Fruit fly (Drosophila melanogaster) whole organism, embryonic: ENCODE measurements around the gene Fpgs1.

Source experiments
- Asciz ChIP-seq: fragments of 200-800 bp; sonication (Bioruptor generic); optimal IDR thresholded peaks from 2 replicates; lab custom pipeline; 2017; ENCODE audit warnings: missing biosample characterization, mild to moderate bottlenecking, missing genetic modification characterization, missing genetic modification reagents
- Atf6 ChIP-seq: fragments of 200-800 bp; sonication (Bioruptor generic); IDR thresholded peaks from 2 replicates; pipeline ENCODE4 v1.3.6; 2022; ENCODE audit warnings: missing biosample characterization, missing genetic modification characterization
- BtbVII ChIP-seq: fragments of 200-800 bp; sonication (Bioruptor generic); optimal IDR thresholded peaks from 3 replicates; lab custom pipeline; 2017; ENCODE audit warnings: missing biosample characterization, mild to moderate bottlenecking, missing genetic modification characterization
- CG10431 ChIP-seq: fragments of 200-800 bp; sonication (Bioruptor generic); optimal IDR thresholded peaks from 3 replicates; lab custom pipeline; 2018; ENCODE audit warnings: missing biosample characterization, mild to moderate bottlenecking, missing genetic modification characterization
- CG10462 ChIP-seq: fragments of 200-800 bp; sonication (Bioruptor generic); optimal IDR thresholded peaks from 2 replicates; lab custom pipeline; 2016; ENCODE audit warnings: missing biosample characterization, missing genetic modification characterization
- CG10959 ChIP-seq: fragments of 200-800 bp; sonication (Bioruptor generic); IDR thresholded peaks from 2 replicates; pipeline ENCODE4 v1.3.6; 2022; ENCODE audit warnings: missing biosample characterization, missing genetic modification characterization
- CG10979 ChIP-seq: fragments of 200-800 bp; sonication (Bioruptor generic); optimal IDR thresholded peaks from 2 replicates; lab custom pipeline; 2018; ENCODE audit warnings: missing biosample characterization, mild to moderate bottlenecking, missing genetic modification characterization, moderate library complexity
- CG11247 ChIP-seq: fragments of 200-800 bp; sonication (Bioruptor generic); IDR thresholded peaks from 2 replicates; pipeline ENCODE4 v1.3.6; 2022; ENCODE audit warnings: missing biosample characterization, missing genetic modification characterization
- CG12155 ChIP-seq: fragments of 200-800 bp; sonication (Bioruptor generic); optimal IDR thresholded peaks from 3 replicates; lab custom pipeline; 2016; ENCODE audit warnings: missing biosample characterization, missing genetic modification characterization
- CG12299 ChIP-seq: fragments of 200-800 bp; sonication (Bioruptor generic); optimal IDR thresholded peaks from 2 replicates; lab custom pipeline; 2018; ENCODE audit warnings: missing biosample characterization, mild to moderate bottlenecking, missing genetic modification characterization
- CG14050 ChIP-seq: fragments of 200-800 bp; sonication (Bioruptor generic); IDR thresholded peaks from 3 replicates; pipeline ENCODE4 v1.3.6; 2022; ENCODE audit warnings: missing biosample characterization, missing genetic modification characterization
- CG15479 ChIP-seq: fragments of 200-800 bp; sonication (Bioruptor generic); optimal IDR thresholded peaks from 3 replicates; lab custom pipeline; 2019; ENCODE audit warnings: missing biosample characterization, mild to moderate bottlenecking, missing genetic modification characterization, moderate library complexity
- CG1602 ChIP-seq: fragments of 200-800 bp; sonication (Bioruptor generic); optimal IDR thresholded peaks from 3 replicates; lab custom pipeline; 2016; ENCODE audit warnings: missing biosample characterization, missing genetic modification characterization
- CG31224 ChIP-seq: fragments of 200-800 bp; sonication (Bioruptor generic); IDR thresholded peaks from 2 replicates; pipeline ENCODE4 v1.3.6; 2022; ENCODE audit warnings: missing biosample characterization, missing genetic modification characterization
- CG31441 ChIP-seq: fragments of 200-800 bp; sonication (Bioruptor generic); IDR thresholded peaks from 2 replicates; pipeline ENCODE4 v1.3.6; 2022; ENCODE audit warnings: missing biosample characterization, missing genetic modification characterization
- CG32772 ChIP-seq: fragments of 200-800 bp; sonication (Bioruptor generic); IDR thresholded peaks from 2 replicates; pipeline ENCODE4 v1.3.6; 2022; ENCODE audit warnings: missing biosample characterization, missing genetic modification characterization
- CG3407 ChIP-seq: fragments of 200-800 bp; sonication (Bioruptor generic); optimal IDR thresholded peaks from 2 replicates; lab custom pipeline; 2018; ENCODE audit warnings: missing biosample characterization, mild to moderate bottlenecking, missing genetic modification characterization
- CG5180 ChIP-seq: fragments of 200-800 bp; sonication (Bioruptor generic); optimal IDR thresholded peaks from 3 replicates; lab custom pipeline; 2017; ENCODE audit warnings: missing biosample characterization, missing genetic modification characterization, mild to moderate bottlenecking, moderate library complexity, missing genetic modification reagents
- CG6654 ChIP-seq: fragments of 200-800 bp; sonication (Bioruptor generic); optimal IDR thresholded peaks from 2 replicates; lab custom pipeline; 2017; ENCODE audit warnings: missing biosample characterization, mild to moderate bottlenecking, missing genetic modification characterization
- CG6689 ChIP-seq: fragments of 200-800 bp; sonication (Bioruptor generic); IDR thresholded peaks from 2 replicates; pipeline ENCODE4 v1.3.6; 2022; ENCODE audit warnings: missing biosample characterization, missing genetic modification characterization
- CG7372 ChIP-seq: fragments of 200-800 bp; sonication (Bioruptor generic); IDR thresholded peaks from 2 replicates; pipeline ENCODE4 v1.3.6; 2022; ENCODE audit warnings: missing biosample characterization, missing genetic modification characterization
- CG7556 ChIP-seq: fragments of 200-800 bp; sonication (Bioruptor generic); optimal IDR thresholded peaks from 2 replicates; lab custom pipeline; 2017; ENCODE audit warnings: missing biosample characterization, mild to moderate bottlenecking, missing genetic modification characterization
- CG7786 ChIP-seq: fragments of 200-800 bp; sonication (Bioruptor generic); optimal IDR thresholded peaks from 2 replicates; lab custom pipeline; 2016; ENCODE audit warnings: missing biosample characterization, missing genetic modification characterization
- CG8359 ChIP-seq: fragments of 200-800 bp; sonication (Bioruptor generic); optimal IDR thresholded peaks from 2 replicates; lab custom pipeline; 2017; ENCODE audit warnings: missing biosample characterization, mild to moderate bottlenecking, missing genetic modification characterization, borderline replicate concordance
- CoRest ChIP-seq: fragments of 200-800 bp; sonication (Bioruptor generic); optimal IDR thresholded peaks from 3 replicates; lab custom pipeline; 2018; ENCODE audit warnings: missing biosample characterization, mild to moderate bottlenecking, missing genetic modification characterization, moderate library complexity
- D19A ChIP-seq: fragments of 200-800 bp; optimal IDR thresholded peaks from 3 replicates; lab custom pipeline; 2019; ENCODE audit warnings: missing biosample characterization, mild to moderate bottlenecking, missing genetic modification characterization, moderate library complexity
- Dfd ChIP-seq, 2 experiments: fragments of >200 bp; optimal IDR thresholded peaks; 2 replicates each; lab custom pipeline; 2017; ENCODE audit warnings: missing biosample characterization in 2 of 2, missing genetic modification characterization in 2 of 2
- Doc2 ChIP-seq: fragments of 200-800 bp; sonication (Bioruptor generic); IDR thresholded peaks from 2 replicates; pipeline ENCODE4 v1.3.6; 2022; ENCODE audit warnings: missing biosample characterization, missing genetic modification characterization
- Hand ChIP-seq: fragments of 200-800 bp; sonication (Bioruptor generic); optimal IDR thresholded peaks from 2 replicates; lab custom pipeline; 2017; ENCODE audit warnings: mild to moderate bottlenecking, missing biosample characterization, missing genetic modification reagents, missing genetic modification characterization
- Hmr ChIP-seq: fragments of 200-800 bp; sonication (Bioruptor generic); optimal IDR thresholded peaks from 3 replicates; lab custom pipeline; 2017; ENCODE audit warnings: mild to moderate bottlenecking, missing biosample characterization, missing genetic modification reagents, missing genetic modification characterization
- Meics ChIP-seq: fragments of 200-800 bp; sonication (Bioruptor generic); optimal IDR thresholded peaks from 2 replicates; lab custom pipeline; 2017; ENCODE audit warnings: missing biosample characterization, mild to moderate bottlenecking, missing genetic modification characterization
- Oaz ChIP-seq: fragments of 200-800 bp; sonication (Bioruptor generic); IDR thresholded peaks from 2 replicates; pipeline ENCODE4 v1.3.6; 2022; ENCODE audit warnings: missing biosample characterization, missing genetic modification characterization
- Six4 ChIP-seq: fragments of 200-800 bp; sonication (Bioruptor generic); optimal IDR thresholded peaks from 2 replicates; lab custom pipeline; 2016; ENCODE audit warnings: missing biosample characterization, missing genetic modification characterization
- Vsx1 ChIP-seq: fragments of 200-800 bp; sonication (Bioruptor generic); optimal IDR thresholded peaks from 2 replicates; lab custom pipeline; 2017; ENCODE audit warnings: missing biosample characterization, mild to moderate bottlenecking, missing genetic modification characterization, missing genetic modification reagents
- amos ChIP-seq: fragments of 200-800 bp; sonication (Bioruptor generic); IDR thresholded peaks from 2 replicates; pipeline ENCODE4 v1.3.6; 2022; ENCODE audit warnings: missing biosample characterization, missing genetic modification characterization; ENCODE audit not compliant: partially characterized antibody
- chn ChIP-seq: fragments of 200-800 bp; sonication (Bioruptor generic); optimal IDR thresholded peaks from 2 replicates; lab custom pipeline; 2016; ENCODE audit warnings: missing biosample characterization, missing genetic modification characterization
- dan ChIP-seq: fragments of 200-800 bp; sonication (Bioruptor generic); IDR thresholded peaks from 2 replicates; pipeline ENCODE4 v1.3.6; 2022; ENCODE audit warnings: missing biosample characterization, missing genetic modification characterization
- dimm ChIP-seq: fragments of 200-800 bp; sonication (Bioruptor generic); IDR thresholded peaks from 2 replicates; pipeline ENCODE4 v1.3.6; 2022; ENCODE audit warnings: missing biosample characterization, missing genetic modification characterization
- fd3F ChIP-seq: fragments of 200-800 bp; sonication (Bioruptor generic); optimal IDR thresholded peaks from 2 replicates; lab custom pipeline; 2018; ENCODE audit warnings: missing biosample characterization, mild to moderate bottlenecking, missing genetic modification characterization, moderate library complexity
- gce ChIP-seq: fragments of 200-800 bp; sonication (Bioruptor generic); IDR thresholded peaks from 3 replicates; pipeline ENCODE4 v1.3.6; 2022; ENCODE audit warnings: missing biosample characterization, missing genetic modification characterization
- hbn ChIP-seq: fragments of 200-800 bp; sonication (Bioruptor generic); IDR thresholded peaks from 2 replicates; pipeline ENCODE4 v1.3.6; 2022; ENCODE audit warnings: missing biosample characterization, missing genetic modification characterization; ENCODE audit not compliant: partially characterized antibody
- jing ChIP-seq: fragments of 200-800 bp; sonication (Bioruptor generic); optimal IDR thresholded peaks from 2 replicates; lab custom pipeline; 2018; ENCODE audit warnings: missing biosample characterization, mild to moderate bottlenecking, missing genetic modification characterization
- ken ChIP-seq: fragments of 200-800 bp; sonication (Bioruptor generic); IDR thresholded peaks from 3 replicates; pipeline ENCODE4 v1.3.6; 2022; ENCODE audit warnings: missing biosample characterization, missing genetic modification characterization
- lola ChIP-seq, 3 experiments: fragments of >200 bp in 2 of 3; fragments of 200-800 bp in 1 of 3; sonication (Bioruptor generic) in 1 of 3; optimal IDR thresholded peaks; 2 replicates each; lab custom pipeline; 2017 to 2019; ENCODE audit warnings: missing biosample characterization in 3 of 3, missing genetic modification characterization in 3 of 3, mild to moderate bottlenecking in 1 of 3, moderate library complexity in 1 of 3
- stc ChIP-seq: fragments of 200-800 bp; sonication (Bioruptor generic); IDR thresholded peaks from 2 replicates; pipeline ENCODE4 v1.3.6; 2022; ENCODE audit warnings: missing biosample characterization, missing genetic modification characterization
- stwl ChIP-seq: fragments of 200-800 bp; sonication (Bioruptor generic); optimal IDR thresholded peaks from 3 replicates; lab custom pipeline; 2018; ENCODE audit warnings: missing biosample characterization, mild to moderate bottlenecking, missing genetic modification characterization, moderate library complexity
- tio ChIP-seq: fragments of 200-800 bp; sonication (Bioruptor generic); optimal IDR thresholded peaks from 2 replicates; lab custom pipeline; 2017; ENCODE audit warnings: missing biosample characterization, missing genetic modification characterization, inconsistent platforms
- wdn ChIP-seq: fragments of 200-800 bp; sonication (Bioruptor generic); IDR thresholded peaks from 2 replicates; pipeline ENCODE4 v1.3.6; 2022; ENCODE audit warnings: missing biosample characterization, missing genetic modification characterization
- wor ChIP-seq: fragments of 200-800 bp; sonication (Bioruptor generic); IDR thresholded peaks from 2 replicates; pipeline ENCODE4 v1.3.6; 2022; ENCODE audit warnings: missing biosample characterization, missing genetic modification characterization

Fpgs1 gene

dm6 chrX:12578701-12579372 is 32.8 kb upstream of the Fpgs1 start (continued):
- TF ChIP-seq Hmr (GFP tag; lab: Kevin White, UChicago), result peak; percentile 59
- peak; percentile 3 for TF ChIP-seq CG12299 (tag; lab: Kevin White, UChicago)
- no peak for TF ChIP-seq wdn (GFP tag; lab: Robert Waterston, UW)
- peak; percentile 82 for TF ChIP-seq CoRest (tag; lab: Kevin White, UChicago)
- TF ChIP-seq CG31224, result no peak
- TF ChIP-seq ken (GFP tag; lab: Robert Waterston, UW), result 0 out of 3 replicates have a peak, but pooled peaks have one; percentile 38
- TF ChIP-seq Meics, result peak; percentile 67
- no peak for TF ChIP-seq CG10431 (GFP tag; lab: Kevin White, UChicago)
- TF ChIP-seq CG1602 (GFP tag; lab: Kevin White, UChicago), result peak; percentile 39
- TF ChIP-seq amos (GFP tag; lab: Robert Waterston, UW), result no peak
- TF ChIP-seq CG32772, result peak; percentile 42; the same call in 1 of the 2 replicates
- TF ChIP-seq tio (GFP tag; lab: Kevin White, UChicago), result peak; percentile 45
- TF ChIP-seq CG15479, result peak; percentile 78
- peak; percentile 52; the same call in 1 of the 2 replicates for TF ChIP-seq CG6689 (GFP tag; lab: Robert Waterston, UW)
- peak; percentile 34 for TF ChIP-seq jing (GFP tag; lab: Kevin White, UChicago)
- no peak for TF ChIP-seq hbn (GFP tag; lab: Robert Waterston, UW)
- peak; percentile 12 for TF ChIP-seq CG3407 (GFP tag; lab: Kevin White, UChicago)
- no peak for TF ChIP-seq dan (GFP tag; lab: Robert Waterston, UW)
- TF ChIP-seq CG6654 (GFP tag; lab: Kevin White, UChicago), result peak; percentile 24
- peak; percentile 39 for TF ChIP-seq fd3F
- TF ChIP-seq wor (GFP tag; lab: Robert Waterston, UW), result peak; percentile 47; the same call in 1 of the 2 replicates
- TF ChIP-seq Six4 (GFP tag; lab: Kevin White, UChicago), result no peak
- TF ChIP-seq stwl, result no peak
- 0 out of 2 replicates have a peak, but pooled peaks have one; percentile 29 for TF ChIP-seq Oaz (GFP tag; lab: Robert Waterston, UW)
- TF ChIP-seq Dfd (GFP tag; optimal IDR thresholded peaks at IDR 0.05; lab: Kevin White, UChicago), result no peak
- peak; percentile 6 for TF ChIP-seq Hand
- TF ChIP-seq Doc2 (GFP tag; lab: Robert Waterston, UW), result no peak
- 0 out of 3 replicates have a peak, but pooled peaks have one; percentile 34 for TF ChIP-seq gce (GFP tag; lab: Robert Waterston, UW)
- TF ChIP-seq CG12155, result peak; percentile 28
- TF ChIP-seq D19A, result peak; percentile 96
- TF ChIP-seq Asciz, result peak; percentile 61
- no peak for TF ChIP-seq CG11247 (GFP tag; lab: Robert Waterston, UW)
- peak; percentile 26; the same call in 1 of the 3 replicates for TF ChIP-seq CG14050 (GFP tag; lab: Robert Waterston, UW)
- peak in 1 of 3 experiments; percentile 61 for TF ChIP-seq lola (GFP tag; optimal IDR thresholded peaks at IDR 0.05; lab: Kevin White, UChicago)
- peak; percentile 15 for TF ChIP-seq CG8359 (GFP tag; lab: Kevin White, UChicago)
- TF ChIP-seq CG5180 (GFP tag; lab: Kevin White, UChicago), result peak; percentile 46
- TF ChIP-seq dimm, result no peak
- TF ChIP-seq CG10462 (GFP tag; lab: Kevin White, UChicago), result peak; percentile 8
- 0 out of 2 replicates have a peak, but pooled peaks have one; percentile 34 for TF ChIP-seq stc (GFP tag; lab: Robert Waterston, UW)
- TF ChIP-seq chn (GFP tag; lab: Kevin White, UChicago), result peak; percentile 32
- TF ChIP-seq BtbVII (GFP tag; lab: Kevin White, UChicago), result peak; percentile 30
- peak; percentile 61 for TF ChIP-seq Atf6 (GFP tag; lab: Robert Waterston, UW)
- no peak for TF ChIP-seq CG10959 (GFP tag; lab: Robert Waterston, UW)
- no peak for TF ChIP-seq CG7372 (GFP tag; lab: Robert Waterston, UW)
- TF ChIP-seq CG31441 (GFP tag; lab: Robert Waterston, UW), result peak; percentile 67
- peak; percentile 6 for TF ChIP-seq CG7786 (GFP tag; lab: Kevin White, UChicago)
- peak; percentile 69 for TF ChIP-seq CG10979 (tag; lab: Kevin White, UChicago)
- TF ChIP-seq CG7556 (GFP tag; lab: Kevin White, UChicago), result peak; percentile 52
- no peak for TF ChIP-seq Vsx1
